Fruit fly (Drosophila melanogaster): ENCODE data around the gene Ocho.

Ocho gene

dm6 chr3L:14999284-15000019, 24.8 kb downstream of the Ocho start, which contains the start of the genes mRpL39 and Prosbeta2 (continued):
- TF ChIP-seq CG11456 (GFP tag; IDR thresholded peaks at IDR 0.05) (peak; percentile 64; the same call in 1 of the 3 replicates), Neu2 (GFP tag; optimal IDR thresholded peaks at IDR 0.05; ENCODE audit: borderline replicate concordance) (no peak), CG13296 (GFP tag; optimal IDR thresholded peaks at IDR 0.05) (no peak), CrebB (tag; optimal IDR thresholded peaks at IDR 0.05) (no peak), tll (GFP tag; optimal IDR thresholded peaks at IDR 0.05) (no peak), CoRest (tag; optimal IDR thresholded peaks at IDR 0.05) (no peak), H15 (GFP tag; IDR thresholded peaks at IDR 0.05) (0 out of 3 replicates have a peak, but pooled peaks have one; percentile 19), CG5953 (GFP tag; IDR thresholded peaks at IDR 0.05) (no peak), CG9437 (GFP tag; optimal IDR thresholded peaks at IDR 0.05) (no peak), CG7963 (GFP tag; IDR thresholded peaks at IDR 0.05; ENCODE audit: partially characterized antibody) (peak; percentile 57; the same call in 2 of the 3 replicates), salm (tag; optimal IDR thresholded peaks at IDR 0.05) (no peak), CG17829 (tag; optimal IDR thresholded peaks at IDR 0.05) (peak; percentile 79), cato (GFP tag; optimal IDR thresholded peaks at IDR 0.05; ENCODE audit: borderline replicate concordance) (no peak), Sox100B (GFP tag; optimal IDR thresholded peaks at IDR 0.05) (peak; percentile 58), pnt (GFP tag; optimal IDR thresholded peaks at IDR 0.05) (no peak), unpg (GFP tag; optimal IDR thresholded peaks at IDR 0.05) (peak; percentile 53), CG7745 (tag; optimal IDR thresholded peaks at IDR 0.05) (no peak), Opbp (GFP tag; IDR thresholded peaks at IDR 0.05; ENCODE audit: partially characterized antibody) (peak; percentile 74), CG30020 (tag; optimal IDR thresholded peaks at IDR 0.05) (no peak), sens-2 (GFP tag; IDR thresholded peaks at IDR 0.05) (no peak), pfk (GFP tag; optimal IDR thresholded peaks at IDR 0.05) (no peak), corto (GFP tag; optimal IDR thresholded peaks at IDR 0.05) (no peak), slou (GFP tag; optimal IDR thresholded peaks at IDR 0.05) (peak; percentile 66), Blimp-1 (GFP tag; optimal IDR thresholded peaks at IDR 0.05) (peak; percentile 69), Fer3 (tag; optimal IDR thresholded peaks at IDR 0.05) (no peak), stc (GFP tag; IDR thresholded peaks at IDR 0.05) (peak; percentile 62), CG7987 (GFP tag; optimal IDR thresholded peaks at IDR 0.05) (no peak), HLH54F (GFP tag; optimal IDR thresholded peaks at IDR 0.05) (no peak), eyg (GFP tag; optimal IDR thresholded peaks at IDR 0.05) (no peak), Aef1 (GFP tag; IDR thresholded peaks at IDR 0.05) (peak; percentile 62), CHES-1-like (GFP tag; optimal IDR thresholded peaks at IDR 0.05) (no peak), CG6813 (GFP tag; optimal IDR thresholded peaks at IDR 0.05) (no peak), CG34422 (GFP tag; IDR thresholded peaks at IDR 0.05) (peak; percentile 84), ATbp (GFP tag; optimal IDR thresholded peaks at IDR 0.05) (peak; percentile 13), CG4404 (GFP tag; IDR thresholded peaks at IDR 0.05) (peak; percentile 72), shn (GFP tag; optimal IDR thresholded peaks at IDR 0.05) (no peak), gfzf (GFP tag; optimal IDR thresholded peaks at IDR 0.05) (no peak), rib (GFP tag; IDR thresholded peaks at IDR 0.05) (0 out of 2 replicates have a peak, but pooled peaks have one; percentile 26), CG13775 (GFP tag; optimal IDR thresholded peaks at IDR 0.05) (no peak), dysf (GFP tag; IDR thresholded peaks at IDR 0.05) (peak; percentile 77), stwl (tag; optimal IDR thresholded peaks at IDR 0.05) (peak; percentile 68), CG12236 (GFP tag; optimal IDR thresholded peaks at IDR 0.05) (no peak), CG6854 (GFP tag; optimal IDR thresholded peaks at IDR 0.05) (no peak), CG14014 (GFP tag; IDR thresholded peaks at IDR 0.05) (peak; percentile 30; the same call in 1 of the 2 replicates), Pdp1 (GFP tag; optimal IDR thresholded peaks at IDR 0.05) (peak in 1 of 2 experiments; percentile 66), Dip2 (GFP tag; IDR thresholded peaks at IDR 0.05) (no peak), gsb (GFP tag; IDR thresholded peaks at IDR 0.05) (no peak), grn (GFP tag; optimal IDR thresholded peaks at IDR 0.05) (no peak), CG7357 (GFP tag; IDR thresholded peaks at IDR 0.05) (peak; percentile 76)
